Fruit fly (Drosophila melanogaster): ENCODE data around the gene CG11975.

dm6 chr3R:9014859-9015466 lies 21.9 kb downstream of the CG11975 start, which contains the start of the genes Kcmf1, Sf3b5 and CG11986:
- no peak for TF ChIP-seq CTCF (optimal IDR thresholded peaks at IDR 0.05)
- no peak for TF ChIP-seq CG8478 (optimal IDR thresholded peaks at IDR 0.05)
